Worm (Caenorhabditis elegans): ENCODE measurements around the gene Y17G7B.21.

DNA sequence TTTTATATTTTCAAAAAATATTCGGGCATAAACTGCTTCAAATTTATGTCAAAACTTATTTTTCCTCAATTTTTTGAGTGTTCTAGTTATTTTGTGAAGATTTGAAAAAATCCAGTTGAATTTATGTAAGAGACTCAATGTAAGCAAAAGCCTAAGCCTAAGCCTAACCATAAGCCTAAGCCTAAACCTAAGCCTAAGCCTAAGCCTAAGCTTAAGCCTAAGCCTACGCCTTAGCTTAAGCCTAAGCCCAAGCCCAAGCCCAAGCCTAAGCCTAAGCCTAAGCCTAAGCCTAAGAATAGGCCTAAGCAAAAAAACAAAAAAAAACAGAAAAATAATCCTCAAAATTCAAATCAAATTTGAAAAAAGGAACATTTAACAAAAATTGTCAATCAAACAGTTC is 47.3 kb downstream of the Y17G7B.21 start:
- TF ChIP-seq ztf-11 (tag; optimal IDR thresholded peaks at IDR 0.05) (no peak), lin-14 (GFP tag; optimal IDR thresholded peaks at IDR 0.05) (no peak)

Measured in whole organism, L1 larva.